Worm (Caenorhabditis elegans) whole organism, young adult: ENCODE data around the gene T14B4.19.

Experiments
- B0035.1 ChIP-seq: sonication (generic microtip); optimal IDR thresholded peaks from 2 replicates; lab custom pipeline; 2016; ENCODE audit warnings: missing genetic modification characterization, mild to moderate bottlenecking, missing compliant biosample characterization, missing genotype, missing genetic modification reagents
- C06A6.2 ChIP-seq: fragments of 200-800 bp; sonication (Bioruptor generic); conservative IDR thresholded peaks from 2 replicates; pipeline ENCODE4 v1.3.6; 2022; ENCODE audit warnings: missing genetic modification characterization, missing compliant biosample characterization
- F23B12.7 ChIP-seq: sonication (generic microtip); optimal IDR thresholded peaks from 2 replicates; lab custom pipeline; 2017; ENCODE audit warnings: missing genetic modification characterization, mild to moderate bottlenecking, missing compliant biosample characterization, antibody characterized with exemption, moderate library complexity; ENCODE audit not compliant: insufficient read depth
- F39B2.1 ChIP-seq: fragments of 200-800 bp; sonication (Bioruptor generic); IDR thresholded peaks from 2 replicates; pipeline ENCODE4 v1.3.6; 2022; ENCODE audit warnings: missing genetic modification reagents, missing genetic modification characterization, missing compliant biosample characterization
- F52B5.7 ChIP-seq: sonication (generic microtip); optimal IDR thresholded peaks from 2 replicates; lab custom pipeline; 2016; ENCODE audit warnings: mild to moderate bottlenecking, missing genetic modification characterization, missing compliant biosample characterization
- F57C9.4 ChIP-seq: sonication (generic microtip); optimal IDR thresholded peaks from 2 replicates; lab custom pipeline; 2017; ENCODE audit warnings: mild to moderate bottlenecking, missing genetic modification characterization, missing compliant biosample characterization
- Y53G8AR.9 ChIP-seq: fragments of 200-800 bp; sonication (Bioruptor generic); conservative IDR thresholded peaks from 2 replicates; pipeline ENCODE4 v1.3.6; 2022; ENCODE audit warnings: missing genetic modification reagents, missing genetic modification characterization, missing compliant biosample characterization
- Y56A3A.18 ChIP-seq: fragments of 200-800 bp; sonication (Bioruptor generic); IDR thresholded peaks from 2 replicates; pipeline ENCODE4 v1.3.6; 2022; ENCODE audit warnings: missing genetic modification reagents, missing genetic modification characterization, missing compliant biosample characterization
- Y79H2A.3 ChIP-seq: fragments of 200-800 bp; sonication (Bioruptor generic); conservative IDR thresholded peaks from 2 replicates; pipeline ENCODE4 v1.3.6; 2022; ENCODE audit warnings: missing genetic modification reagents, missing genetic modification characterization, missing compliant biosample characterization
- aptf-2 ChIP-seq: fragments of 200-800 bp; sonication (Bioruptor generic); conservative IDR thresholded peaks from 2 replicates; pipeline ENCODE4 v1.3.6; 2022; ENCODE audit warnings: missing genetic modification reagents, missing genetic modification characterization, missing compliant biosample characterization
- atf-7 ChIP-seq: sonication (generic microtip); optimal IDR thresholded peaks from 2 replicates; lab custom pipeline; 2017; ENCODE audit warnings: mild to moderate bottlenecking, missing genetic modification characterization, missing compliant biosample characterization
- athp-1 ChIP-seq: sonication (generic microtip); optimal IDR thresholded peaks from 2 replicates; lab custom pipeline; 2017; ENCODE audit warnings: mild to moderate bottlenecking, missing genetic modification characterization, missing compliant biosample characterization
- attf-5 ChIP-seq: fragments of 200-800 bp; sonication (Bioruptor generic); optimal IDR thresholded peaks from 2 replicates; lab custom pipeline; 2018; ENCODE audit warnings: mild to moderate bottlenecking, missing genetic modification characterization, missing compliant biosample characterization
- bed-1 ChIP-seq: fragments of 200-800 bp; sonication (Bioruptor generic); IDR thresholded peaks from 2 replicates; pipeline ENCODE4 v1.3.6; 2022; ENCODE audit warnings: missing genetic modification reagents, missing genetic modification characterization, missing compliant biosample characterization
- bed-2 ChIP-seq: fragments of 200-800 bp; sonication (Bioruptor generic); IDR thresholded peaks from 2 replicates; pipeline ENCODE4 v1.3.6; 2022; ENCODE audit warnings: missing genetic modification reagents, missing genetic modification characterization, missing compliant biosample characterization
- chd-7 ChIP-seq: sonication (generic microtip); optimal IDR thresholded peaks from 2 replicates; lab custom pipeline; 2016; ENCODE audit warnings: mild to moderate bottlenecking, missing genetic modification characterization, moderate library complexity, missing compliant biosample characterization
- dox-1 ChIP-seq: fragments of 200-800 bp; sonication (Bioruptor generic); IDR thresholded peaks from 2 replicates; pipeline ENCODE4 v1.3.6; 2022; ENCODE audit warnings: missing genetic modification reagents, missing genetic modification characterization, missing compliant biosample characterization
- efl-1 ChIP-seq: fragments of 150-350 bp; optimal IDR thresholded peaks from 2 replicates; lab custom pipeline; 2014; ENCODE audit warnings: missing biosample characterization, missing genetic modification reagents, missing genetic modification characterization
- ekl-4 ChIP-seq: fragments of 200-800 bp; sonication (Bioruptor generic); IDR thresholded peaks from 2 replicates; pipeline ENCODE4 v1.3.6; 2022; ENCODE audit warnings: missing genetic modification reagents, missing genetic modification characterization, missing compliant biosample characterization
- fkh-3 ChIP-seq: sonication (generic microtip); optimal IDR thresholded peaks from 2 replicates; lab custom pipeline; 2016; ENCODE audit warnings: mild to moderate bottlenecking, missing genetic modification characterization, missing compliant biosample characterization
- gei-17 ChIP-seq: fragments of 200-800 bp; sonication (Bioruptor generic); optimal IDR thresholded peaks from 2 replicates; lab custom pipeline; 2018; ENCODE audit warnings: mild to moderate bottlenecking, missing genetic modification characterization, missing compliant biosample characterization
- hrde-1 ChIP-seq: sonication (generic microtip); optimal IDR thresholded peaks from 2 replicates; lab custom pipeline; 2016; ENCODE audit warnings: missing genetic modification characterization, mild to moderate bottlenecking, missing compliant biosample characterization, moderate library complexity, missing genotype, missing genetic modification reagents, borderline replicate concordance
- lag-1 ChIP-seq: fragments of 200-800 bp; sonication (Bioruptor generic); IDR thresholded peaks from 2 replicates; pipeline ENCODE4 v1.3.6; 2022; ENCODE audit warnings: missing genetic modification reagents, missing genetic modification characterization, missing compliant biosample characterization
- lin-35 ChIP-seq, 3 experiments: fragments of 150-350 bp in 2 of 3; sonication (generic microtip) in 1 of 3; optimal IDR thresholded peaks; 2 replicates each; lab custom pipeline; 2014 to 2018; ENCODE audit warnings: missing biosample characterization in 3 of 3, missing genetic modification characterization in 3 of 3, missing genetic modification reagents in 3 of 3
- lin-40 ChIP-seq: sonication (generic microtip); optimal IDR thresholded peaks from 2 replicates; lab custom pipeline; 2016; ENCODE audit warnings: missing genetic modification characterization, mild to moderate bottlenecking, missing compliant biosample characterization, missing genotype, missing genetic modification reagents
- lin-54 ChIP-seq: fragments of 200-800 bp; sonication (Bioruptor generic); optimal IDR thresholded peaks from 2 replicates; lab custom pipeline; 2018; ENCODE audit warnings: mild to moderate bottlenecking, missing genetic modification characterization, missing compliant biosample characterization
- lir-1 ChIP-seq: fragments of 200-800 bp; sonication (Bioruptor generic); conservative IDR thresholded peaks from 2 replicates; pipeline ENCODE4 v1.3.6; 2022; ENCODE audit warnings: missing genetic modification reagents, missing genetic modification characterization, missing compliant biosample characterization
- madf-10 ChIP-seq: sonication (generic microtip); optimal IDR thresholded peaks from 2 replicates; lab custom pipeline; 2016; ENCODE audit warnings: mild to moderate bottlenecking, missing genetic modification characterization, missing compliant biosample characterization
- madf-3 ChIP-seq: fragments of 200-800 bp; sonication (Bioruptor generic); IDR thresholded peaks from 2 replicates; pipeline ENCODE4 v1.3.6; 2022; ENCODE audit warnings: missing genetic modification reagents, missing genetic modification characterization, missing compliant biosample characterization
- madf-6 ChIP-seq: fragments of 200-800 bp; sonication (Bioruptor generic); IDR thresholded peaks from 2 replicates; pipeline ENCODE4 v1.3.6; 2022; ENCODE audit warnings: missing genetic modification reagents, missing genetic modification characterization, missing compliant biosample characterization
- mcd-1 ChIP-seq: fragments of 200-800 bp; sonication (Bioruptor generic); IDR thresholded peaks from 2 replicates; pipeline ENCODE4 v1.3.6; 2022; ENCODE audit warnings: missing genetic modification reagents, missing genetic modification characterization, missing compliant biosample characterization
- nfya-1 ChIP-seq: sonication (generic microtip); optimal IDR thresholded peaks from 2 replicates; lab custom pipeline; 2017; ENCODE audit warnings: antibody characterized with exemption, missing compliant biosample characterization, missing genetic modification characterization, borderline replicate concordance; ENCODE audit not compliant: insufficient read depth
- nhr-120 ChIP-seq: fragments of 200-800 bp; sonication (Bioruptor generic); IDR thresholded peaks from 2 replicates; pipeline ENCODE4 v1.3.6; 2022; ENCODE audit warnings: missing genetic modification characterization, missing compliant biosample characterization
- nhr-27 ChIP-seq: fragments of 200-800 bp; sonication (Bioruptor generic); optimal IDR thresholded peaks from 2 replicates; lab custom pipeline; 2018; ENCODE audit warnings: mild to moderate bottlenecking, missing genetic modification characterization, moderate library complexity, missing compliant biosample characterization
- nhr-90 ChIP-seq: sonication (generic microtip); optimal IDR thresholded peaks from 2 replicates; lab custom pipeline; 2016; ENCODE audit warnings: missing genotype, mild to moderate bottlenecking, missing genetic modification characterization, missing compliant biosample characterization
- rcor-1 ChIP-seq: fragments of 200-800 bp; sonication (Bioruptor generic); IDR thresholded peaks from 2 replicates; pipeline ENCODE4 v1.3.6; 2022; ENCODE audit warnings: missing genetic modification reagents, missing genetic modification characterization, missing compliant biosample characterization
- repo-1 ChIP-seq: sonication (generic microtip); optimal IDR thresholded peaks from 2 replicates; lab custom pipeline; 2017; ENCODE audit warnings: mild to moderate bottlenecking, missing genetic modification characterization, missing compliant biosample characterization
- sea-2 ChIP-seq: fragments of 200-800 bp; sonication (Bioruptor generic); IDR thresholded peaks from 2 replicates; pipeline ENCODE4 v1.3.6; 2022; ENCODE audit warnings: missing genetic modification characterization, missing compliant biosample characterization
- snpc-1.1 ChIP-seq: sonication (generic microtip); optimal IDR thresholded peaks from 2 replicates; lab custom pipeline; 2017; ENCODE audit warnings: missing genetic modification characterization, mild to moderate bottlenecking, missing compliant biosample characterization, antibody characterized with exemption, moderate library complexity, missing genotype, missing genetic modification reagents; ENCODE audit not compliant: insufficient read depth
- snpc-4 ChIP-seq, 5 experiments: fragments of 150-350 bp in 1 of 5; sonication (generic microtip) in 4 of 5; optimal IDR thresholded peaks; 2 replicates each; lab custom pipeline; 2014 to 2018; ENCODE audit warnings: missing genetic modification characterization in 5 of 5, missing biosample characterization in 3 of 5, antibody characterized with exemption in 2 of 5, mild to moderate bottlenecking in 2 of 5, missing compliant biosample characterization in 2 of 5, missing genotype in 2 of 5, moderate library complexity in 2 of 5, missing genetic modification reagents in 1 of 5
- sptf-2 ChIP-seq: fragments of 200-800 bp; sonication (Bioruptor generic); optimal IDR thresholded peaks from 2 replicates; lab custom pipeline; 2018; ENCODE audit warnings: mild to moderate bottlenecking, missing genetic modification characterization, missing compliant biosample characterization
- tbx-9 ChIP-seq: sonication (generic microtip); optimal IDR thresholded peaks from 2 replicates; lab custom pipeline; 2016; ENCODE audit warnings: borderline replicate concordance, missing genetic modification characterization, inconsistent platforms, missing compliant biosample characterization
- unc-62 ChIP-seq: fragments of 150-350 bp; optimal IDR thresholded peaks from 2 replicates; lab custom pipeline; 2014; ENCODE audit warnings: missing biosample characterization, missing genetic modification reagents, missing genetic modification characterization
- xnd-1 ChIP-seq: sonication (generic microtip); optimal IDR thresholded peaks from 2 replicates; lab custom pipeline; 2016; ENCODE audit warnings: missing genotype, missing genetic modification reagents, missing genetic modification characterization, missing compliant biosample characterization
- zfh-2 ChIP-seq: fragments of 200-800 bp; sonication (Bioruptor generic); conservative IDR thresholded peaks from 2 replicates; pipeline ENCODE4 v1.3.6; 2022; ENCODE audit warnings: missing genetic modification reagents, missing genetic modification characterization, missing compliant biosample characterization
- zim-3 ChIP-seq: sonication (generic microtip); optimal IDR thresholded peaks from 2 replicates; lab custom pipeline; 2017; ENCODE audit warnings: mild to moderate bottlenecking, missing genetic modification characterization, moderate library complexity, missing compliant biosample characterization
- ztf-18 ChIP-seq: sonication (generic microtip); optimal IDR thresholded peaks from 2 replicates; lab custom pipeline; 2016; ENCODE audit warnings: missing genotype, mild to moderate bottlenecking, missing genetic modification characterization, missing compliant biosample characterization
- ztf-22 ChIP-seq: fragments of 200-800 bp; sonication (Bioruptor generic); optimal IDR thresholded peaks from 2 replicates; lab custom pipeline; 2018; ENCODE audit warnings: mild to moderate bottlenecking, missing genetic modification characterization, moderate library complexity, missing compliant biosample characterization

T14B4.19 gene

ce11 chrII:6721581-6721980 is 8.8 kb upstream of the T14B4.19 start (continued):
- TF ChIP-seq lin-40 (tag; lab: Kevin White, UChicago) = no peak
- no peak for TF ChIP-seq fkh-3 (tag; lab: Kevin White, UChicago)
- TF ChIP-seq ztf-22 (GFP tag; lab: Kevin White, UChicago) = no peak
- no peak; the same call in 1 of the 2 replicates for TF ChIP-seq dox-1
- peak; percentile 19 for TF ChIP-seq repo-1 (tag; lab: Kevin White, UChicago)
- 0 out of 2 replicates have a peak, but pooled peaks have one; percentile 51 for TF ChIP-seq madf-6 (GFP tag; lab: Robert Waterston, UW)
- peak; percentile 75 for TF ChIP-seq F23B12.7 (tag; lab: Kevin White, UChicago)
- TF ChIP-seq F39B2.1 (GFP tag; lab: Robert Waterston, UW) = no peak
- TF ChIP-seq nhr-120 = no peak
- peak; percentile 21 for TF ChIP-seq attf-5 (GFP tag; lab: Kevin White, UChicago)
- no peak for TF ChIP-seq snpc-4 (GFP tag; optimal IDR thresholded peaks at IDR 0.05; lab: Kevin White, UChicago)
- no peak for TF ChIP-seq snpc-4 (tag; optimal IDR thresholded peaks at IDR 0.05; lab: Kevin White, UChicago)
- no peak for TF ChIP-seq tbx-9 (tag; lab: Kevin White, UChicago)
- no peak for TF ChIP-seq xnd-1 (tag; lab: Kevin White, UChicago)
- TF ChIP-seq F52B5.7 (tag; lab: Kevin White, UChicago) = no peak
- TF ChIP-seq aptf-2 (GFP tag; lab: Robert Waterston, UW) = no peak
- TF ChIP-seq lin-35 (GFP tag; optimal IDR thresholded peaks at IDR 0.05; lab: Kevin White, UChicago) = no peak
- TF ChIP-seq chd-7 (tag; lab: Kevin White, UChicago) = peak; percentile 39
- TF ChIP-seq B0035.1 (tag; lab: Kevin White, UChicago) = no peak
- no peak for TF ChIP-seq lag-1 (GFP tag; lab: Robert Waterston, UW)
- no peak for TF ChIP-seq nhr-90 (tag; lab: Kevin White, UChicago)
- TF ChIP-seq madf-3 (GFP tag; lab: Robert Waterston, UW) = no peak
- no peak for TF ChIP-seq efl-1 (GFP tag; lab: Kevin White, UChicago)
- peak; percentile 4 for TF ChIP-seq atf-7
- no peak for TF ChIP-seq madf-10 (tag; lab: Kevin White, UChicago)
- no peak for TF ChIP-seq lin-54 (GFP tag; lab: Kevin White, UChicago)
- no peak for TF ChIP-seq bed-1
- no peak for TF ChIP-seq Y79H2A.3 (GFP tag; lab: Robert Waterston, UW)
- no peak for TF ChIP-seq rcor-1 (GFP tag; lab: Robert Waterston, UW)
- TF ChIP-seq ekl-4 (GFP tag; lab: Robert Waterston, UW) = no peak
- TF ChIP-seq sea-2 (GFP tag; lab: Robert Waterston, UW) = no peak
- peak; percentile 14 for TF ChIP-seq snpc-1.1 (tag; lab: Kevin White, UChicago)
- no peak for TF ChIP-seq gei-17 (GFP tag; lab: Kevin White, UChicago)
- TF ChIP-seq zim-3 (tag; lab: Kevin White, UChicago) = no peak
- peak; percentile 13 for TF ChIP-seq ztf-18 (tag; lab: Kevin White, UChicago)
- no peak for TF ChIP-seq sptf-2 (GFP tag; lab: Kevin White, UChicago)
- TF ChIP-seq hrde-1 (tag; lab: Kevin White, UChicago) = no peak
- peak; percentile 4 for TF ChIP-seq nhr-27
- TF ChIP-seq C06A6.2 = no peak
- TF ChIP-seq unc-62 (GFP tag; lab: Kevin White, UChicago) = no peak
- no peak for TF ChIP-seq zfh-2 (GFP tag; lab: Robert Waterston, UW)
- no peak for TF ChIP-seq athp-1 (tag; lab: Kevin White, UChicago)
- TF ChIP-seq lir-1 = no peak
- TF ChIP-seq bed-2 = no peak
- no peak for TF ChIP-seq F57C9.4 (tag; lab: Kevin White, UChicago)
- TF ChIP-seq Y56A3A.18 (GFP tag; lab: Robert Waterston, UW) = no peak
- TF ChIP-seq Y53G8AR.9 (GFP tag; lab: Robert Waterston, UW) = no peak
- peak; percentile 51; the same call in 1 of the 2 replicates for TF ChIP-seq mcd-1 (GFP tag; lab: Robert Waterston, UW)
- no peak for TF ChIP-seq nfya-1 (tag; lab: Kevin White, UChicago)
